Worm (Caenorhabditis elegans) whole organism, young adult: ENCODE data around the gene srx-9.

Source experiments
- D2030.7 ChIP-seq: fragments of 200-800 bp; sonication (Bioruptor generic); IDR thresholded peaks from 2 replicates; pipeline ENCODE4 v1.3.6; 2022; ENCODE audit warnings: missing genetic modification reagents, missing genetic modification characterization, missing compliant biosample characterization
- F33H1.4 ChIP-seq: fragments of 200-800 bp; sonication (Bioruptor generic); IDR thresholded peaks from 2 replicates; pipeline ENCODE4 v1.3.6; 2022; ENCODE audit warnings: missing genetic modification reagents, missing genetic modification characterization, missing compliant biosample characterization
- him-1 ChIP-seq: sonication (generic microtip); optimal IDR thresholded peaks from 2 replicates; lab custom pipeline; 2016; ENCODE audit warnings: missing genotype, missing genetic modification reagents, missing genetic modification characterization, missing compliant biosample characterization
- lag-1 ChIP-seq: fragments of 200-800 bp; sonication (Bioruptor generic); IDR thresholded peaks from 2 replicates; pipeline ENCODE4 v1.3.6; 2022; ENCODE audit warnings: missing genetic modification reagents, missing genetic modification characterization, missing compliant biosample characterization
- let-607 ChIP-seq, 2 experiments: fragments of 200-800 bp in 1 of 2; sonication (Bioruptor generic) in 1 of 2; sonication (generic microtip) in 1 of 2; optimal IDR thresholded peaks; 2 replicates each; lab custom pipeline; 2016 to 2018; ENCODE audit warnings: mild to moderate bottlenecking in 2 of 2, missing compliant biosample characterization in 2 of 2, missing genetic modification characterization in 2 of 2, moderate library complexity in 2 of 2, missing genotype in 1 of 2
- unc-62 ChIP-seq: fragments of 150-350 bp; optimal IDR thresholded peaks from 2 replicates; lab custom pipeline; 2014; ENCODE audit warnings: missing biosample characterization, missing genetic modification reagents, missing genetic modification characterization

ce11 chrV:7387755-7388154, 7.5 kb downstream of the srx-9 start, which contains the start of gene C02H6.3:
- TF ChIP-seq unc-62 (GFP tag; lab: Kevin White, UChicago) (no peak), D2030.7 (GFP tag; lab: Robert Waterston, UW) (no peak), F33H1.4 (no peak), him-1 (tag; lab: Kevin White, UChicago) (no peak), let-607 (tag; optimal IDR thresholded peaks at IDR 0.05; lab: Kevin White, UChicago) (no peak), lag-1 (GFP tag; lab: Robert Waterston, UW) (no peak)
